Worm (Caenorhabditis elegans) whole organism, L4 larva: ENCODE data around the gene Y49F6B.13.
"Not testable (repeated sequence)": the region's sequence is repeated elsewhere in the genome, so short reads cannot be mapped to it uniquely, and the experiment has no call there.

ENCODE experiments used
- D1046.2 ChIP-seq: fragments of 200-800 bp; sonication (Bioruptor generic); IDR thresholded peaks from 2 replicates; pipeline ENCODE4 v1.3.6; 2022; ENCODE audit warnings: missing genetic modification characterization, missing compliant biosample characterization
- F10B5.3 ChIP-seq: sonication (generic microtip); optimal IDR thresholded peaks from 2 replicates; lab custom pipeline; 2016; ENCODE audit warnings: mild to moderate bottlenecking, missing genetic modification characterization, missing compliant biosample characterization
- Y105C5A.15 ChIP-seq: fragments of 200-800 bp; sonication (Bioruptor generic); IDR thresholded peaks from 2 replicates; pipeline ENCODE4 v1.3.6; 2022; ENCODE audit warnings: missing genetic modification characterization, missing compliant biosample characterization
- Y75B8A.6 ChIP-seq: fragments of 200-800 bp; sonication (Bioruptor generic); IDR thresholded peaks from 2 replicates; pipeline ENCODE4 v1.3.6; 2022; ENCODE audit warnings: missing genetic modification reagents, missing genetic modification characterization, missing compliant biosample characterization
- aly-2 ChIP-seq: sonication (generic microtip); optimal IDR thresholded peaks from 2 replicates; lab custom pipeline; 2018; ENCODE audit warnings: missing biosample characterization, missing genetic modification characterization
- arid-1 ChIP-seq: fragments of 200-800 bp; sonication (Bioruptor generic); conservative IDR thresholded peaks from 2 replicates; pipeline ENCODE4 v1.3.6; 2022; ENCODE audit warnings: missing genetic modification reagents, missing genetic modification characterization, missing compliant biosample characterization
- attf-4 ChIP-seq: sonication (generic microtip); optimal IDR thresholded peaks from 3 replicates; lab custom pipeline; 2017; ENCODE audit warnings: missing biosample characterization, missing genetic modification characterization
- ceh-82 ChIP-seq: sonication (generic microtip); optimal IDR thresholded peaks from 2 replicates; lab custom pipeline; 2017; ENCODE audit warnings: missing biosample characterization, missing genetic modification characterization
- ctbp-1 ChIP-seq: fragments of 200-800 bp; sonication (Bioruptor generic); IDR thresholded peaks from 2 replicates; pipeline ENCODE4 v1.3.6; 2022; ENCODE audit warnings: missing genetic modification reagents, missing genetic modification characterization, missing compliant biosample characterization
- daf-12 ChIP-seq: fragments of 150-350 bp; optimal IDR thresholded peaks from 2 replicates; lab custom pipeline; 2014; ENCODE audit warnings: missing biosample characterization, missing genetic modification reagents, missing genetic modification characterization
- dmd-9 ChIP-seq: fragments of 200-800 bp; sonication (Bioruptor generic); IDR thresholded peaks from 2 replicates; pipeline ENCODE4 v1.3.6; 2022; ENCODE audit warnings: missing genetic modification reagents, missing genetic modification characterization, missing compliant biosample characterization
- dpl-1 ChIP-seq: fragments of 150-350 bp; optimal IDR thresholded peaks from 2 replicates; lab custom pipeline; 2014; ENCODE audit warnings: missing biosample characterization, missing genetic modification reagents, missing genetic modification characterization
- egl-43 ChIP-seq: fragments of 200-800 bp; sonication (Bioruptor generic); IDR thresholded peaks from 2 replicates; pipeline ENCODE4 v1.3.6; 2022; ENCODE audit warnings: missing genetic modification reagents, missing genetic modification characterization, missing compliant biosample characterization
- fkh-10 ChIP-seq: fragments of 150-350 bp; optimal IDR thresholded peaks from 2 replicates; lab custom pipeline; 2014; ENCODE audit warnings: missing biosample characterization, missing genetic modification reagents, missing genetic modification characterization
- lin-1 ChIP-seq: fragments of 200-800 bp; sonication (Bioruptor generic); IDR thresholded peaks from 2 replicates; pipeline ENCODE4 v1.3.6; 2022; ENCODE audit warnings: missing genetic modification reagents, missing genetic modification characterization, missing compliant biosample characterization
- lin-13 ChIP-seq: fragments of 150-350 bp; optimal IDR thresholded peaks from 2 replicates; lab custom pipeline; 2014; ENCODE audit warnings: missing biosample characterization, missing genetic modification reagents, missing genetic modification characterization
- lin-38 ChIP-seq: fragments of 200-800 bp; sonication (Bioruptor generic); IDR thresholded peaks from 2 replicates; pipeline ENCODE4 v1.3.6; 2022; ENCODE audit warnings: missing genetic modification reagents, missing genetic modification characterization, missing compliant biosample characterization
- lin-39 ChIP-seq: fragments of 150-350 bp; optimal IDR thresholded peaks from 2 replicates; lab custom pipeline; 2014; ENCODE audit warnings: missing biosample characterization, missing genetic modification reagents, missing genetic modification characterization
- lir-3 ChIP-seq: sonication (generic microtip); optimal IDR thresholded peaks from 2 replicates; lab custom pipeline; 2016; ENCODE audit warnings: mild to moderate bottlenecking, missing genetic modification characterization, missing compliant biosample characterization
- mxl-2 ChIP-seq: fragments of 200-800 bp; sonication (Bioruptor generic); conservative IDR thresholded peaks from 2 replicates; pipeline ENCODE4 v1.3.6; 2022; ENCODE audit warnings: missing genetic modification reagents, missing genetic modification characterization, missing compliant biosample characterization
- nhr-28 ChIP-seq: fragments of 150-350 bp; optimal IDR thresholded peaks from 2 replicates; lab custom pipeline; 2014; ENCODE audit warnings: missing biosample characterization, missing genetic modification characterization
- nhr-76 ChIP-seq: fragments of 150-350 bp; optimal IDR thresholded peaks from 2 replicates; lab custom pipeline; 2014; ENCODE audit warnings: missing biosample characterization, missing genetic modification characterization
- pha-4 ChIP-seq, 2 experiments: fragments of 150-350 bp in 1 of 2; fragments of 200-800 bp in 1 of 2; sonication (Bioruptor generic) in 1 of 2; IDR thresholded peaks in 1 of 2; optimal IDR thresholded peaks in 1 of 2; 2 replicates each; pipeline versions ENCODE4 v1.3.6 to Lab custom; 2014 to 2022; ENCODE audit warnings: missing genetic modification characterization in 2 of 2, missing genetic modification reagents in 2 of 2, missing biosample characterization in 1 of 2, missing compliant biosample characterization in 1 of 2
- php-3 ChIP-seq: fragments of 200-800 bp; sonication (Bioruptor generic); IDR thresholded peaks from 2 replicates; pipeline ENCODE4 v1.3.6; 2022; ENCODE audit warnings: missing genetic modification reagents, missing genetic modification characterization, missing compliant biosample characterization
- sdz-12 ChIP-seq: fragments of 200-800 bp; sonication (Bioruptor generic); optimal IDR thresholded peaks from 2 replicates; lab custom pipeline; 2018; ENCODE audit warnings: mild to moderate bottlenecking, missing genetic modification characterization, missing compliant biosample characterization
- set-16 ChIP-seq: fragments of 200-800 bp; sonication (Bioruptor generic); IDR thresholded peaks from 2 replicates; pipeline ENCODE4 v1.3.6; 2022; ENCODE audit warnings: missing genetic modification reagents, missing genetic modification characterization, missing compliant biosample characterization
- spr-1 ChIP-seq: sonication (generic microtip); optimal IDR thresholded peaks from 2 replicates; lab custom pipeline; 2016; ENCODE audit warnings: mild to moderate bottlenecking, missing genetic modification characterization, missing compliant biosample characterization
- tag-97 ChIP-seq: fragments of 200-800 bp; sonication (Bioruptor generic); IDR thresholded peaks from 2 replicates; pipeline ENCODE4 v1.3.6; 2022; ENCODE audit warnings: missing genetic modification characterization, missing compliant biosample characterization
- tra-1 ChIP-seq: fragments of 200-800 bp; sonication (Bioruptor generic); IDR thresholded peaks from 2 replicates; pipeline ENCODE4 v1.3.6; 2022; ENCODE audit warnings: missing genetic modification reagents, missing genetic modification characterization, missing compliant biosample characterization
- unc-130 ChIP-seq: sonication (generic microtip); optimal IDR thresholded peaks from 2 replicates; lab custom pipeline; 2016; ENCODE audit warnings: missing genetic modification reagents, missing genetic modification characterization, missing compliant biosample characterization
- unc-62 ChIP-seq, 3 experiments: fragments of 150-350 bp in 1 of 3; sonication (generic microtip); optimal IDR thresholded peaks in 2 of 3; peaks in 1 of 3; 1 replicate in 1 of 3; 2 replicates in 2 of 3; lab custom pipeline; 2014 to 2017; ENCODE audit warnings: missing biosample characterization in 3 of 3, missing genetic modification characterization in 3 of 3, missing genetic modification reagents in 3 of 3, missing genotype in 1 of 3
- zip-2 ChIP-seq: fragments of 150-350 bp; optimal IDR thresholded peaks from 2 replicates; lab custom pipeline; 2014; ENCODE audit warnings: missing biosample characterization, missing genetic modification characterization

The Y49F6B.13 gene

ce11 chrII:3453521-3453920 is 18.0 kb downstream of the Y49F6B.13 start, which contains the start of gene C16C8.11:
Gene C16C8.11 (plus strand): TSS chrII:3453708.
- TF ChIP-seq zip-2 (tag; lab: Kevin White, UChicago): no peak
- TF ChIP-seq dpl-1: no peak
- no peak for TF ChIP-seq nhr-28
- TF ChIP-seq D1046.2: no peak
- no peak for TF ChIP-seq lin-1
- no peak for TF ChIP-seq php-3 (GFP tag; lab: Robert Waterston, UW)
- TF ChIP-seq unc-62 (GFP tag; optimal IDR thresholded peaks at IDR 0.05 in 1 of 2; lab: Kevin White, UChicago): no peak
- no peak for TF ChIP-seq unc-62 (tag; optimal IDR thresholded peaks at IDR 0.05; lab: Kevin White, UChicago)
- TF ChIP-seq dmd-9 (GFP tag; lab: Robert Waterston, UW): no peak
- no peak for TF ChIP-seq F10B5.3 (tag; lab: Kevin White, UChicago)
- TF ChIP-seq aly-2 (tag; lab: Kevin White, UChicago): no peak
- TF ChIP-seq, all 104 proteins: peak for 0

ce11 chrII:3452421-3452820 is 19.1 kb downstream of the Y49F6B.13 start, which contains the start of gene C16C8.12:
Gene C16C8.12 (plus strand): TSS chrII:3452721.
- TF ChIP-seq dpl-1 (no peak), pha-4 (GFP tag; IDR thresholded peaks at IDR 0.05; lab: Robert Waterston, UW) (no peak), pha-4 (tag; optimal IDR thresholded peaks at IDR 0.05; lab: Kevin White, UChicago) (no peak), fkh-10 (GFP tag; lab: Kevin White, UChicago) (no peak), spr-1 (tag; lab: Kevin White, UChicago) (no peak), lir-3 (tag; lab: Kevin White, UChicago) (no peak), ctbp-1 (GFP tag; lab: Robert Waterston, UW) (no peak), attf-4 (tag; lab: Kevin White, UChicago) (no peak), lin-13 (GFP tag; lab: Kevin White, UChicago) (no peak), daf-12 (tag; lab: Kevin White, UChicago) (no peak), lin-39 (tag; lab: Kevin White, UChicago) (no peak), set-16 (GFP tag; lab: Robert Waterston, UW) (no peak), tag-97 (GFP tag; lab: Robert Waterston, UW) (no peak), sdz-12 (no peak)

- TF ChIP-seq spr-1 (tag; lab: Kevin White, UChicago); arid-1 (GFP tag; lab: Robert Waterston, UW); lin-38 (GFP tag; lab: Robert Waterston, UW): not testable (repeated sequence)
Measured at ce11 chrII:3449514-3449913, 22.0 kb downstream of the Y49F6B.13 start, which contains the start of gene C16C8.14. Gene C16C8.14 (plus strand): TSS chrII:3449814.

ce11 chrII:3448776-3449280 is 22.7 kb downstream of the Y49F6B.13 start, which contains the start of gene C16C8.25:
Gene C16C8.25 (plus strand): TSS chrII:3449230.
- no peak for TF ChIP-seq lin-39 (tag; lab: Kevin White, UChicago)

ce11 chrII:3447906-3448305 is 23.6 kb downstream of the Y49F6B.13 start, which contains the start of gene C16C8.21:
Gene C16C8.21 (plus strand): TSS chrII:3448206.
- no peak for TF ChIP-seq tra-1
- no peak for TF ChIP-seq aly-2 (tag; lab: Kevin White, UChicago)
- no peak for TF ChIP-seq lir-3 (tag; lab: Kevin White, UChicago)
- TF ChIP-seq lin-1: no peak
- TF ChIP-seq, all 104 proteins: peak for 0

ce11 chrII:3446647-3447046 is 24.9 kb downstream of the Y49F6B.13 start, which contains the start of the genes C16C8.20 and gldi-6:
Gene C16C8.20 (plus strand): TSS chrII:3446947.
Gene gldi-6 (plus strand): TSS chrII:3446947.
- TF ChIP-seq ceh-82 (tag; lab: Kevin White, UChicago): no peak
- TF ChIP-seq, all 104 proteins: peak for 0

- no peak for TF ChIP-seq Y75B8A.6 (GFP tag; lab: Robert Waterston, UW)
- TF ChIP-seq lin-39 (tag; lab: Kevin White, UChicago): no peak
- TF ChIP-seq Y105C5A.15 (GFP tag; lab: Robert Waterston, UW): no peak
- TF ChIP-seq unc-130: no peak
- no peak for TF ChIP-seq egl-43 (GFP tag; lab: Robert Waterston, UW)
- no peak for TF ChIP-seq mxl-2
- no peak for TF ChIP-seq nhr-76 (tag; lab: Kevin White, UChicago)
Measured at ce11 chrII:3445285-3445806, 26.2 kb downstream of the Y49F6B.13 start, which contains the start of the genes C16C8.5 and C16C8.16. Gene C16C8.5 (minus strand): TSS chrII:3445385. Gene C16C8.16 (plus strand): TSS chrII:3445756.
